Worm (Caenorhabditis elegans): ENCODE data around the gene aakg-4.

aakg-4 gene

DNA sequence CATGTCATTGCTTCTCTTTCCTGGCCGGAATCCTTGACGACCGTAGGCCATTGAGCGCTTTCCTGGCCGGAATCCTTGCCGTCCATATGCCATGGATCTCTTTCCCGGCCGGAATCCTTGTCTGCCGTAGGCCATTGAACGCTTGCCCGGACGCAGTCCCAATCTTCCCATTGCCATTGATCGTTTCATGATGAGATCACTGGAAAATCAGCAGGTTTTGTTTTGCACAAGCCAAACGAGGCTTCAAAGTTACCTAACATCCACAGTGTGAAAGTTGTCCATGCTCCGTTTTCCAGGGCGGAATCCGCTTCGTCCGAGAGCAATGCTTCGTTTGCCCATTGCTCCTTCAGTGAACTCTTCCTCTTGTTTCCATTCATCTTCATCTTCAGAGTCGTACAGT lies 25.0 kb upstream of the aakg-4 start:
- TF ChIP-seq aha-1 (tag; optimal IDR thresholded peaks at IDR 0.05) (no peak), efl-1 (optimal IDR thresholded peaks at IDR 0.05) (no peak), efl-1 (GFP tag; optimal IDR thresholded peaks at IDR 0.05 in 1 of 2) (peak in 1 of 2 experiments; percentile 78), nhr-90 (tag; optimal IDR thresholded peaks at IDR 0.05; ENCODE audit: poor library complexity) (no peak), unc-30 (tag; optimal IDR thresholded peaks at IDR 0.05) (no peak)

DNA sequence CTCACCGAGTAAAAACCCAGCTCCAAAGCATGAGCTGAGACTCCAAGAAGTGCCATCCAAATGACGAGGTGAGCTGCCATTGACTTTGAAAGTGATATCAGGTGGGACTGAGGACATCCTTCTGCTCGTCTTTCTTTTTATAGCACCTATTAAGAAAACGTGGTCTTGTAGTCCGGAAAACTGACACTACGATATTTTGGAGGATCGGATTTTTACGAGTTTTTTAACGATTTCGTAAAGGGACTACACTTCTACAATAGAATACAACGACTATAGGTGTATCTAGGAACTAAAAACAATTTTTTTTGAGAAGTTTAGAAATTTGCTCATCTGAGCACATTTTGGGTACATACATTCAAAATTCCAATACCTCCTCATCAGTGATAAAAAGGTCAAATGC lies 23.7 kb upstream of the aakg-4 start, which contains the start of gene nlp-23:
Gene nlp-23 (minus strand): TSS at position 101 of the 400 bp plus-strand sequence.
- no peak for TF ChIP-seq jun-1 (tag; optimal IDR thresholded peaks at IDR 0.05)
- TF ChIP-seq unc-130 (tag; optimal IDR thresholded peaks at IDR 0.05) = no peak
- TF ChIP-seq unc-30 (tag; optimal IDR thresholded peaks at IDR 0.05) = no peak
- no peak for TF ChIP-seq zag-1 (tag; optimal IDR thresholded peaks at IDR 0.05)

- TF ChIP-seq ztf-4 (tag; optimal IDR thresholded peaks at IDR 0.05) = no peak
Observed at ce11 chrX:2341989-2342388, 22.9 kb upstream of the aakg-4 start, which contains the start of gene nlp-22. Gene nlp-22 (minus strand): TSS chrX:2342089.

DNA sequence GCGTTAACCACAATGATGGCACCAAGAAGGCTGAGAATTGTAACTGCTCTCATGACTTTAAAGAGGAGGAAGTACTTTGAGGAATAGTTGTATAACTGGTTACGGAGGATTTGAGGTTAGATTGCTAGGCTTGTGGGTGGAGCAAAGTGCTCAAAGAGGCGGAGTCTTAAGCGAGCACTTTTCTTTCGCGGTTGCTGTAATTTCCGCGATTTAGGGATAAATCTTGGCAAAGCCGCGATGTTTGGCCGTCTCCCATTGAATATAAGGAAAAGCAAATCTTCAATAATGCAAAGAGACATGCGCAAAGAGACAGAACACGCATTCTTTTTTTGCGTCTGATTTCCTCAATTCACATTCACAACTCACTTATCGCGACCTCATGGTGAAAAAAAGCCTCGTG lies 19.1 kb upstream of the aakg-4 start, which contains the start of gene nlp-45:
Gene nlp-45 (minus strand): TSS at position 101 of the 400 bp plus-strand sequence.
- TF ChIP-seq fos-1 (tag; optimal IDR thresholded peaks at IDR 0.05) (no peak), lin-39 (tag; optimal IDR thresholded peaks at IDR 0.05) (no peak), fkh-10 (GFP tag; optimal IDR thresholded peaks at IDR 0.05) (no peak), rnt-1 (tag; optimal IDR thresholded peaks at IDR 0.05) (no peak), pag-3 (tag; optimal IDR thresholded peaks at IDR 0.05; ENCODE audit: borderline replicate concordance, insufficient read depth) (no peak), zag-1 (tag; optimal IDR thresholded peaks at IDR 0.05) (no peak), pax-3 (tag; optimal IDR thresholded peaks at IDR 0.05) (no peak), tbx-2 (tag; optimal IDR thresholded peaks at IDR 0.05) (no peak), sptf-1 (tag; optimal IDR thresholded peaks at IDR 0.05) (no peak), nhr-85 (tag) (no peak), nhr-76 (tag; optimal IDR thresholded peaks at IDR 0.05) (no peak)

ce11 chrX:2335384-2335783 lies 16.2 kb upstream of the aakg-4 start, which contains the start of gene T01B6.1:
Gene T01B6.1 (plus strand): TSS chrX:2335684.
- TF ChIP-seq aly-2 (tag; optimal IDR thresholded peaks at IDR 0.05) (no peak), nhr-76 (tag; optimal IDR thresholded peaks at IDR 0.05) (no peak), rnt-1 (tag; optimal IDR thresholded peaks at IDR 0.05) (no peak), dsc-1 (tag; optimal IDR thresholded peaks at IDR 0.05) (no peak), nhr-11 (tag; optimal IDR thresholded peaks at IDR 0.05) (no peak), grh-1 (GFP tag; IDR thresholded peaks at IDR 0.05) (no peak), C04F5.9 (tag; optimal IDR thresholded peaks at IDR 0.05) (no peak), lin-39 (tag; optimal IDR thresholded peaks at IDR 0.05) (no peak), Y116A8C.19 (tag; optimal IDR thresholded peaks at IDR 0.05; ENCODE audit: borderline replicate concordance) (no peak)

- TF ChIP-seq lin-14 (GFP tag; optimal IDR thresholded peaks at IDR 0.05) (peak; percentile 35), ceh-8 (GFP tag; optimal IDR thresholded peaks at IDR 0.05) (no peak), hpl-2 (GFP tag; optimal IDR thresholded peaks at IDR 0.05) (no peak)
Observed at ce11 chrX:2330494-2330893, 11.4 kb upstream of the aakg-4 start.

DNA sequence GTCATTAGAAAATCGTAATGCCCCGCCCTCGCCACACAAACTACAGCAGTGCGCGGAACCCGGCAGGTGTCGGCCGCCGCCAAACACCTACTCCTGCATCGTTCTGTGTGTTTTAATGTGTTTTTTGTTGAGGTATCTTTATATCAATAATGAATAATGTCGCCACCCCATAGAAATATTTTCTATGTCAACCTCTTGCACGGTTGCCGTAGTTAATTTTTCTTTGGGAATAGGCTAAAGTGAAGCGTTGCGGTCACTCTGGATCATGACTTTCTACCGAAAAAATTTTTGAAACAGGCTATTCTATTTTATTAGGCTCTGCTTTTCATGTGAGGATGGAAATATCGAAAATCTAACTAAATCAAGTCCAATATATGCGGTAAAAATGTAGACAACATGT lies 9.7 kb upstream of the aakg-4 start:
- TF ChIP-seq snu-23 (GFP tag; optimal IDR thresholded peaks at IDR 0.05) (peak; percentile 62), lin-39 (tag; optimal IDR thresholded peaks at IDR 0.05) (peak; percentile 27), nhr-19 (GFP tag; conservative IDR thresholded peaks at IDR 0.05) (peak; percentile 75), ztf-11 (tag; optimal IDR thresholded peaks at IDR 0.05) (peak in 1 of 2 experiments; percentile 40), nhr-47 (tag; optimal IDR thresholded peaks at IDR 0.05) (peak; percentile 67), lin-14 (GFP tag; optimal IDR thresholded peaks at IDR 0.05) (peak; percentile 59), grh-1 (GFP tag; IDR thresholded peaks at IDR 0.05) (0 out of 2 replicates have a peak, but pooled peaks have one; percentile 22), rnt-1 (tag; optimal IDR thresholded peaks at IDR 0.05) (peak; percentile 51), irx-1 (tag; optimal IDR thresholded peaks at IDR 0.05) (peak; percentile 10), nhr-71 (tag; optimal IDR thresholded peaks at IDR 0.05) (peak; percentile 79), alr-1 (tag; optimal IDR thresholded peaks at IDR 0.05; ENCODE audit: borderline replicate concordance) (no peak), pag-3 (tag; optimal IDR thresholded peaks at IDR 0.05; ENCODE audit: borderline replicate concordance, insufficient read depth) (no peak), nhr-76 (tag; optimal IDR thresholded peaks at IDR 0.05) (no peak), lsy-2 (tag; optimal IDR thresholded peaks at IDR 0.05) (peak in 1 of 2 experiments; percentile 34), elt-2 (tag; optimal IDR thresholded peaks at IDR 0.05) (peak; percentile 44), snpc-4 (tag; optimal IDR thresholded peaks at IDR 0.05) (peak; percentile 98), nhr-90 (tag; optimal IDR thresholded peaks at IDR 0.05; ENCODE audit: poor library complexity) (peak; percentile 77), ceh-63 (GFP tag; optimal IDR thresholded peaks at IDR 0.05) (no peak), nhr-85 (tag) (peak; percentile 74), swsn-7 (tag; optimal IDR thresholded peaks at IDR 0.05) (peak; percentile 48), tbx-2 (tag; optimal IDR thresholded peaks at IDR 0.05) (peak; percentile 11)
